Worm (Caenorhabditis elegans): ENCODE results near the gene twk-18.

Gene twk-18

DNA sequence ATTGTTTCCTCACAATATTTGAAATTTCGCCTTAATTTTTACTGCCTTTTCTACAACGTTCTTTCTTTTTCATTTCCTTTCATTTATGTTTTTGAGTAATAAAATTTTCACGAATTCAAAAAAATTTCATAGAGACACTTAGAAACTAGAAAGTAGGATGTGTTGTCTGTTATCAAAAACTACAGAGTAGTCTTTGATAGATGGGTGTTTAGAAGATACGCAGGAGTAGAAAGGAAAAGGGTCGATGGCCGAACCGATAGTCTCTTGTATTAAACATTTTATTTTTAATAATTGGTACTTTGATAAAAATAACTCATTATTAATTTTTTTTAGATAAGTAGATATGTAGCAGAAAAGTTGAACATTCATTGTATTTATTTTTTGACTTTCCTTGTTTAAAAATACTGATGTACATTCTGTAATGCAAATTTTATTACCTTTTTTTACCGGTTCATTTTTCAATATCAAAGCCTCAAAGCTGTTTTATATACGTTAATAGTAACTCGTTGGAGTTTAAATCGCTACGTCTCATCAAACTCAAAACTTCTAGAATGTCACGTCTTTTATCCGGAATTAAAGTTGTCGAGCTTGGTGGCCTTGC, 4.0 kb downstream of the twk-18 start, which contains the start of gene C24A3.4:
Gene C24A3.4, plus strand, starts transcription at position 551 of the 601 bp plus-strand sequence.
- TF ChIP-seq unc-62 (GFP tag; optimal IDR thresholded peaks at IDR 0.05), result no peak

DNA sequence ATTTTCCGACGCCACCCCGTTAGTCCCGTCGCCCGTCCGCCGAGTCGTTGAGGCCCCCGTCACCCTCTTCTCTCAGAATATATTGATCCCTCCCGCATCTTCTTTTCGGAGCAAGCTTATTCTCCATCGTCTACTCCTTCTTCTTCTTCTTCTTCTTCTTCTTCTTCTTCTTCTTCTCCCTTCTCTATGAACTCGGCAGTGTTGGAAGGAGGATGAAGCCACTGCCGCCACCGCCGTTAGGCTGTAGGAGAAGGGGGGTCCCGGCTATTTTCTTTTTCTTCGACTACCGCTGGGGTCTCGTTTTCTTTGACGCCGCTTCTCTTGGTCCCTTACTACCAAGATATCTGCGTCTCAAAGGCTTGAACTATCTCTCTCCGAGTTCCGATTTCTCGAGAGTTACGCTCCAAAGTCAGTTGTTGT, 7.6 kb downstream of the twk-18 start:
- TF ChIP-seq unc-62 (GFP tag; optimal IDR thresholded peaks at IDR 0.05), result no peak

DNA sequence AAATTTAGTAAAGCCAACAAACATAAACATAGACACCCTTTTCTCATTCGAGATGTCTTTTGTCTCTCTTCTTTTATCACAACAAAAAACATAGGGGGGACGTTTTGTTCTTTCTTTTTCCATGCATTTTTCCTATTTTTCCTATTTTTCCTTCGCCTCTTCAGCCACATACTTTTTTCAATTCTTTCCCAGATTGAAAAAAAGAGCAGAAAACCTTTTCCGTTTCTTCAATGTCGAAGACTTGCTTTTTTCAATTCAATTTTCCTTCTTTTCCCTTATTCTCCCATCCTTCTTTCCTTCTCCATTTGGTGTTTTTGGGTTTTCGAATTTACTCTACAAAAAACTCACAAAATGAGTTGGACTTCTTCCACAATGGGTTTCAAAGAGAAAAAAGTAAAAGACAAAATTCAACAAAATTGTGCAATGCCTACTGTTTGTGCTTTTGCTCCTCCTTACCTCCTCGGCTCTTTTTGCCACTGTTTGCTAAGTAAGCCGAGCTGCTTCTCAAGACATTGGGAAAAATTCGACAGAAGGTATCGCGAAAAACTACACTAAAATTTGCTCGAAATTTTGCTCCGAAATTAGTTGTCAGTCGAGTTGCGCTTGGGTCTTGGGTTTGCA, 8.7 kb downstream of the twk-18 start:
- TF ChIP-seq unc-62 (GFP tag; optimal IDR thresholded peaks at IDR 0.05), result no peak

DNA sequence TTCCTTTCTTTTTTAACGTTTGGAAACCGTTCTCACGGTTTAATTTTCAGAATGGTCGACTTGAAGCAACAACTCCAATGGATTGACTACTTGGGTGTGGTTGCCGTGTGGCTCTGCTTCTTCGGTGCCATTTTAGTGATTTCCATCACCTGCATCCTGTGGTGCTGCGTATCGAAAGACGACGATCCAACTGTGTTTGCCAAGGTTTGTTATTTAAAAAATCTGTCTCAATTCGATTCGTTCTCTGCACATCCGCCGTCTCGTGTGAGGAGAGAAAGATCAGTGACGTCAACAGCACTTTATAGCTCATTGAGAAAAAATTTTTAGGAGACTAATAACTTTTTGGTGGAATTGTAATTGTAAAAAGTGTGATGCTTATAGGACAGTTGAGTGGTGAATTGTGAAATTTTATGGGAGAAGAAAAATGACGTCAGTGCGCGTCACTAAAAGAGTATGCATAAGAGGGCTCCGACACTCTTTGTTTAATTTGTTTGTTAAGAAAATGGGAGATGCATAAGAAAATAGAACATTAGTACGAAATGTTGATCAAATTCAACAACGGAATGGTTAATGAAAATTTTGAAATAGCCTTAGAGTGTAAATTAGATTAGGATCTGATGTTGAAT, 9.6 kb downstream of the twk-18 start, which contains the start of gene C24A3.2:
Gene C24A3.2, plus strand, starts transcription at position 51 of the 626 bp plus-strand sequence.
- no peak for TF ChIP-seq unc-62 (GFP tag; optimal IDR thresholded peaks at IDR 0.05)

DNA sequence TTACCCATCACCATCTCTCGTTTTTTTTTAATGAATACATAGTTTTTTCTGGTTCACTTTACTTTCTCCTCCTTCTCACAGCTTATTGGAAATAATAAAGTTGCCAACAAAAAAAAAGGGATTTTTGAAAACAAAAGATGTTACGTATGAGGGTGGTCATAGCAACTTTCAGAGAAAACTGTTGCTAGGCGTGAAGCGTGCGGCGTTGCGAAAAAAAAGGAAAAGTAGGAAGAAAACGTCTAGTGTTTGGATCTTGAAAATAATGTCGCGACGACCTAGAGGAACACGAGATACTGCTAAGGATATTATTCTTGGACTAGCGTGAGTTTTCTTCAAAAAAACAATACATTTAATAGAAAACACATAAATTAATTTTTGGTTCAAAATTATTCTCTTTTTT, 10.9 kb downstream of the twk-18 start, which contains the start of gene C24A3.1:
Gene C24A3.1, plus strand, starts transcription at position 263 of the 400 bp plus-strand sequence.
- TF ChIP-seq unc-62 (GFP tag; optimal IDR thresholded peaks at IDR 0.05), result no peak

DNA sequence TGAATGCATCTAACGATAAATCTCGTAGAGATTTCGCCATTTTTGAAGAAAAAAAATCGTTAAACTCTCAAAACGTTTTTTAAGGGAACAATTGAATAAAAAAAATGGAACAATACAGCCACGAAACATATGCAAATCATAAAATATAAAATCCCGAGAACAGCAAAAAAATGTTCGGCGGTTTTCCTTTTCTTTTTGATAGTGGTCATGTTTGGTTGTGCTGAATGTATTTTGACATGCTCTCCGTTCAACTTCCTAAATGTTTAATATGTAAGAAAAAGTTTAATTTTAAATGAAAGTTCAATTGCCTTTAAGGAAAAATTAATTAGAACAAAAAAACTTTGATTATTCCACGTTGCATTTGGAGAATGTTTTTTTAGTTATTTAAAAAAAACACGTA, 22.5 kb downstream of the twk-18 start, which contains the start of gene C24A3.9:
Gene C24A3.9, minus strand, starts transcription at position 101 of the 400 bp plus-strand sequence.
- TF ChIP-seq unc-62 (GFP tag; optimal IDR thresholded peaks at IDR 0.05), result no peak

DNA sequence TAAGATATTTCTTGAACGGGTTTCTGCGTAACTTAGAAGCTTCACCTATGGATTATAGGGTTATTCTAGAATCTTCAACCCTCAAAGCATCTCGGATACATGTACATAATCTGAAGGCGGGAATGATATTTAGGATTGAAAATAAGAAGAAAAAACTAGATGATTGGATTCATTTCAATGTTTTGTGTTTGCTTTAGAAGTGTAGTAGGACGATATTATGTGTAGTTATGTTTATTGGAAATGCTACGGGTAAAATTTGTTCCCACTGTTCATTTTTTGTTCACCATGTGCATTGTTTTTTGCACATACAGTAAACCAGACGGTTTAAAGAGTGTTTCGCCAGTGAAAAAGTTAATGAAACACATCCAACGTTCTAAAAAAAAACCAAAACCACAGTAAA, 23.5 kb downstream of the twk-18 start:
- TF ChIP-seq unc-62 (GFP tag; optimal IDR thresholded peaks at IDR 0.05), result no peak

DNA sequence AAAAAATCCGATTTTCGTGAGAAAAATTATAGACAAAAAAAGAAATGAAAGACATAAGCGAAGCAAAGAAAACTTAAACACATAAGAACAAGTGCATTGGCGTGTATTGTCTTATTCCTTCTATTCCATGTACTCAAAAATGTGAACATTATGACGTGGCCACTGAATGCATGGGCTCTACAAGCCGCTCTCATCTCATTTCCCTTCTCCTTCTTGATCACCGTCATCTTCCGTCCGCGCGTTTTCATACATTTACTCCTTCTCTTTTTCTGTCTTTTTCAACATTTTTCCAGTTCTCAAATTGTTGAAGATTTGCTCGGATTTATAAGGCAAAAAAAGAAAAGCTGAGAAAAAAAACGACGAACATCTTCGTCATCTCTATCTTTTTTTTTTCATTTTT, 26.5 kb downstream of the twk-18 start:
- no peak for TF ChIP-seq unc-62 (GFP tag; optimal IDR thresholded peaks at IDR 0.05)

DNA sequence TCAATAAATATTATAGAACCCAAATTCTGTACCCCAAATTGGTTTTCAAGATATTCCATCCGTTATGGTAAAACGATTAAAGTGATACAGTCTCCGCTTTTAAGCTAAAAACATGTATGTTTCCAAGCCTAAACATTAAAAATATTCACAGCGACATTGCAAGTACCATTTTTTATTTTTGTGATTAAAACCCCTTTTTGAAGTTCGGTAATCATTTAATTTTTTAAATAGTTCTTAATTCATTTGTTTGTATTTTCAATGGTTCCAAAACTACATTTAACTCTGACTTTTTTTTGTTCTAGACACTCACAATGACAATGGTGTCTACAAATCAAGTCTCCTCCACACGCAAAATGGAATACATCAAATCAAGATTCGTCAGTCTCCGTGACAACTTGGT, 27.5 kb downstream of the twk-18 start, which contains the start of gene T25B6.4:
Gene T25B6.4, plus strand, starts transcription at position 301 of the 400 bp plus-strand sequence.
- no peak for TF ChIP-seq unc-62 (GFP tag; optimal IDR thresholded peaks at IDR 0.05)

DNA sequence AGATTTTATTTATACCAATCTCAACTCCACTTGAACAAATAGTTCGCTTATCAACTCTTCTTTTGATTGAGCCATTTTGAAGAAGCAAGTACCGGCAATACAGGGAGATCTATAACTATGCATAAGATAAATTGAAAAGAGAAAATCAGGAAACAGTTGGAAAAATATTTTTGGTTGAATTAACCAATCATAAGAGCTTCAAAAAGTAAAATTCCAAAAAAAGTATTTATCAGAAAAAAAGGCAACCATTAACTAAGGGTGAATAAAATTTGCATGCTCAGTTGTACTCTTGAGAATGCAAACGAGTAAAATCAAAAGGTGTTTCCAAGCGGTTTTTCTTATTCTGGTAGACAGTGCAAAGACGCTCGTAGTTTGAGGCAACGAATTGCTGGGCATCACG, 33.7 kb downstream of the twk-18 start, which contains the start of gene T25B6.5:
Gene T25B6.5, minus strand, starts transcription at position 101 of the 400 bp plus-strand sequence.
- TF ChIP-seq unc-62 (GFP tag; optimal IDR thresholded peaks at IDR 0.05), result no peak

DNA sequence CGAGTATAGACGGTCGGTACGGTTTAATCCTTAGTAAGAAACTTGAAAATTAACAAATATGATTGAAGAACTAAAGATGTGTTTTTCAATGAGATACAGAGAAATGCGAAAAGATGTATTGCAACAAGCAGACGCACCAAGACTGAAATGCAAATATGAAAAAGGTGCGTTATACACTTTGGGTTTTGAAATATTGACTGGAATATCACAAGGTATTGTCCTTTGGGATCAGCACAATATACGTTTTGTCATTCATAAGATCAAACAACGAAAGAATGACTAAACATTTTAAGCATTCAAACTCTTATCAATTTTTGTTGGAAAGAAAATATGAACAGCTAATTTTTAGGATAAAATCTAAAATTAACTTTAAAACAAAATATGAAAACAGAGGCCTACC, 34.9 kb downstream of the twk-18 start, which contains the start of gene T25B6.6:
Gene T25B6.6, minus strand, starts transcription at position 101 of the 400 bp plus-strand sequence.
- no peak for TF ChIP-seq unc-62 (GFP tag; optimal IDR thresholded peaks at IDR 0.05)

DNA sequence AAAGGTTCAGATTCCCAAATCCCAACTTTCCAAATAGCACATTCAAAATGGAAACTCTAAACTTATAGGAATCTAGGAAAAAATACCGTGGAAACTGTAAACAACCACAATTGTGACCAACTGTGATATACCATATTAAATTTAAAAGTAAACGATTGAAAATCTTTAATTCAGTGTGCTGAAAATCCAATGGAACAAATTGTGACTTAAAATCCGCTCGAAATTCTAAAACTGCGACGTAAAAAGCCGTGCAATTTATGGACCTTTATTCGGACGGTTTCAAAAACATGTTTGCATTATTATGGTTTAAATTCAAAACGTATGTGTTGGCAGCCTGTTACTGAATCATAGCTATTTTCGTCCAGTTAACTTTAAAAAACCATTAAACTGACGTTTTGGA, 35.9 kb downstream of the twk-18 start:
- no peak for TF ChIP-seq unc-62 (GFP tag; optimal IDR thresholded peaks at IDR 0.05)

DNA sequence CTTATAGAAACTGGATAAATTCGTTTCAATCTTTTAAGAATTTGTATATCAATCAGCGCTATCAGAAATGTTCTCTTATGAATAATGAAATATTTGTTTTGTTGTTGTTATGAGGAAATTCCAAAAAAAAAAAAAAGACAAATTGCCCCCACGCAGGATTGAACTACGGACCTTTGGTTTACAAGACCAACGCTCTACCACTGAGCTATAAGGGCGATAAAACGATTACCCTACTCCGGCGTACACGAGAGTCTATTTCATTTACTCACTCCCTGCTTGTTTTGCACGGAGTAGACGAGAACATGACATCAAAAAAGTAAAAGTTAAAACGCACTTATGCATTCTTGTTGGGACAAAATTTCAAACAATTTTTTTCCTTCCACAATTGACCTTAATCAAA, 36.3 kb downstream of the twk-18 start:
- no peak for TF ChIP-seq unc-62 (GFP tag; optimal IDR thresholded peaks at IDR 0.05)

DNA sequence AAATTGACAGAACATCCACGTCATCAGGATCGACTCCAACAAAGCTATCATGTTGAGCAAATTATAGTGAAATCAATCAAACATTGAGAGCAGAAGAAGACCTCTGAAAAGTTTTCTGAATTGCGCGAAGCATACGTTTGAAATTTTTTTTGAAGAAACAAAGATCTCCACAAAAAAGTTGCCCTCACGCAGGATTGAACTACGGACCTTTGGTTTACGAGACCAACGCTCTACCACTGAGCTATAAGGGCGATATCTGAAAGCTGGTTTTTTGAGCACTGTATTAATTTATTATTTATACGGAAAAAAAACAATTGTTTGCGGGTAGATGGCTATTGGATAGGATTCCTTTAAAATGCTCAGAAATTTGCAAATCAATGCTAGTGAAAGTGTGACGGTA, 37.6 kb downstream of the twk-18 start:
- TF ChIP-seq unc-62 (GFP tag; optimal IDR thresholded peaks at IDR 0.05), result no peak

DNA sequence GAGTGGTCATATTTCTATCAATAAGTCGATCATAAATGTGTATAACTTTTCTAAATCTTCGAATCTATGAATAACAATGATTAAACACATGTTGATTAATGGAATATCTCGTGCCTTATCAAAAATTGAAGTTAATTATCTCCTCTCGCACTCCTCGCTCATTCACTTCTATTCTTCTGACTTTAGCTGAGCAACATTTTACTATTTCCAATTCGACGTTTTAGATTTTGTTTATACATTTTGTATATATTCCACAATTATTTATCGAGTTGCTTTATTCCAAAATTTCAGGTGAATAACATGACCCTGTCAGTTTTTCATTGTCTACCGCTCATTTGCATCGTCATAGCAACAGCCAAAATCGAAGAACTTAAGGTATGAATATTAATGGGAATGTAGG, 39.4 kb downstream of the twk-18 start, which contains the start of gene T25B6.3:
Gene T25B6.3, plus strand, starts transcription at position 301 of the 400 bp plus-strand sequence.
- TF ChIP-seq unc-62 (GFP tag; optimal IDR thresholded peaks at IDR 0.05), result no peak

DNA sequence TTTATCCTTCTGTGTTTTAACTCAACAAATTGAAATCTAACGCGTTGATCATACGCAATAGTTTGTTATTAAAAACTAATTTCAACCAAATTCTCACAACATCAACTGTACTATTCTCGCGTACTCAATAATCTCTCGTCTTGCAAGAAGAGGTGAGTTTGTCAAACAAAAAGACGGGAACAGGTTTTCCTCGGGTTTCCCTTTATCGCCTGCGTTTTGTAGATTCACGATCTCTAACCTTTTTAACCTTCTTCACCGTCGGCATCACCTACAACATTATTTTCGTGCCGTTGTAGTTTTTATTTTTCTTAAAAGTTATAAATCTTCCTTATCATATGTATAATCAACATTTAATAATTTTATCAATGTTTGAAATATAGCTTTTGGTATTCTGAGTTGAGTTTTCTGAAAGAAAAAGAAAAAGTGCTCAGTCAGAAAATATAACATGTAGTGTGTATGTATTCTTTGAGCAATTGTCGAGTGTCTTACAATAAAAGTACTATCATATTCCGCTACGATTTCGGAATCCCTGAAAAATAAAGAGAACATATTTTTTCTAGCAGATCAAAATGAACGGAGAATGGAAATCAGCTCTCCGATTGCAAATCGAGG, 41.1 kb downstream of the twk-18 start, which contains the start of gene snf-12:
Gene snf-12, plus strand, starts transcription at position 562 of the 612 bp plus-strand sequence.
- TF ChIP-seq unc-62 (GFP tag; optimal IDR thresholded peaks at IDR 0.05), result no peak
